Comparison of ENCODE assay signal across 1 fruit fly cellular context in genomic region chrX:21124176-21124575, dm6.
A peak's percentile ranks its signal among the peaks of the same experiment; 100 is the strongest.
TF ChIP-seq lines count a peak whose summit lies in the region.

No protein-coding gene starts in this region.

TF ChIP-seq in whole organism, embryonic, 481 proteins besides CTCF, POLR2A, EP300 and RAD21 (continued from another document and continues in another):
- TF ChIP-seq zen2 (GFP tag; IDR thresholded peaks at IDR 0.05; lab: Robert Waterston, UW; ENCODE audit: partially characterized antibody) (no peak), HmgD (GFP tag; optimal IDR thresholded peaks at IDR 0.05; lab: Kevin White, UChicago) (no peak), CG31365 (tag; optimal IDR thresholded peaks at IDR 0.05; lab: Kevin White, UChicago) (no peak), cas (GFP tag; IDR thresholded peaks at IDR 0.05; lab: Robert Waterston, UW) (no peak), CG10543 (GFP tag; optimal IDR thresholded peaks at IDR 0.05; lab: Kevin White, UChicago) (no peak), HLHmδ (GFP tag; optimal IDR thresholded peaks at IDR 0.05; lab: Kevin White, UChicago) (no peak), amos (GFP tag; IDR thresholded peaks at IDR 0.05; lab: Robert Waterston, UW; ENCODE audit: partially characterized antibody) (no peak), HHEX (GFP tag; optimal IDR thresholded peaks at IDR 0.05; lab: Kevin White, UChicago) (peak; percentile 54), abd-A (tag; optimal IDR thresholded peaks at IDR 0.05; lab: Kevin White, UChicago) (no peak), Sin3A (optimal IDR thresholded peaks at IDR 0.05; lab: Kevin White, UChicago) (no peak), seq (GFP tag; IDR thresholded peaks at IDR 0.05; lab: Robert Waterston, UW) (no peak), CG4707 (GFP tag; optimal IDR thresholded peaks at IDR 0.05; lab: Kevin White, UChicago) (no peak), luna (GFP tag; optimal IDR thresholded peaks at IDR 0.05; lab: Kevin White, UChicago) (peak; percentile 7), CG4854 (GFP tag; optimal IDR thresholded peaks at IDR 0.05; lab: Kevin White, UChicago) (peak; percentile 41), HmgZ (tag; optimal IDR thresholded peaks at IDR 0.05; lab: Kevin White, UChicago) (peak; percentile 20), gt (GFP tag; IDR thresholded peaks at IDR 0.05; lab: Robert Waterston, UW) (no peak), CG2202 (tag; optimal IDR thresholded peaks at IDR 0.05; lab: Kevin White, UChicago) (peak; percentile 48), CG10431 (GFP tag; optimal IDR thresholded peaks at IDR 0.05; lab: Kevin White, UChicago) (no peak), Ada2b (GFP tag; IDR thresholded peaks at IDR 0.05; lab: Robert Waterston, UW) (peak; percentile 57), CG16779 (GFP tag; IDR thresholded peaks at IDR 0.05; lab: Robert Waterston, UW) (no peak), CG3281 (GFP tag; optimal IDR thresholded peaks at IDR 0.05; lab: Kevin White, UChicago) (peak; percentile 66), cwo (GFP tag; optimal IDR thresholded peaks at IDR 0.05; lab: Kevin White, UChicago) (peak; percentile 60), CG14710 (tag; optimal IDR thresholded peaks at IDR 0.05; lab: Kevin White, UChicago) (no peak), Ets97D (GFP tag; optimal IDR thresholded peaks at IDR 0.05; lab: Kevin White, UChicago) (no peak), Mad (GFP tag; optimal IDR thresholded peaks at IDR 0.05; lab: Kevin White, UChicago) (peak; percentile 42), Hmr (GFP tag; optimal IDR thresholded peaks at IDR 0.05; lab: Kevin White, UChicago) (peak; percentile 65), CG16813 (GFP tag; IDR thresholded peaks at IDR 0.05; lab: Robert Waterston, UW; ENCODE audit: partially characterized antibody) (no peak), hbn (GFP tag; IDR thresholded peaks at IDR 0.05; lab: Robert Waterston, UW; ENCODE audit: partially characterized antibody) (no peak), CG9876 (GFP tag; optimal IDR thresholded peaks at IDR 0.05; lab: Kevin White, UChicago) (no peak), Scr (GFP tag; IDR thresholded peaks at IDR 0.05; lab: Robert Waterston, UW; ENCODE audit: partially characterized antibody) (no peak), CG2116 (GFP tag; optimal IDR thresholded peaks at IDR 0.05; lab: Kevin White, UChicago) (peak; percentile 30), pum (GFP tag; optimal IDR thresholded peaks at IDR 0.05; lab: Kevin White, UChicago) (peak; percentile 31), ap (GFP tag; IDR thresholded peaks at IDR 0.05; lab: Robert Waterston, UW) (0 out of 2 replicates have a peak, but pooled peaks have one; percentile 46), lilli (GFP tag; optimal IDR thresholded peaks at IDR 0.05; lab: Kevin White, UChicago) (peak; percentile 76), pita (GFP tag; optimal IDR thresholded peaks at IDR 0.05; lab: Kevin White, UChicago) (no peak), Lpt (GFP tag; optimal IDR thresholded peaks at IDR 0.05; lab: Kevin White, UChicago) (no peak), CG15011 (GFP tag; optimal IDR thresholded peaks at IDR 0.05; lab: Kevin White, UChicago) (peak; percentile 27), Bteb2 (GFP tag; optimal IDR thresholded peaks at IDR 0.05; lab: Kevin White, UChicago) (peak; percentile 30), Deaf1 (tag; optimal IDR thresholded peaks at IDR 0.05; lab: Kevin White, UChicago) (peak; percentile 19), zf30C (GFP tag; optimal IDR thresholded peaks at IDR 0.05; lab: Kevin White, UChicago) (peak; percentile 58), chif (GFP tag; optimal IDR thresholded peaks at IDR 0.05; lab: Kevin White, UChicago) (peak; percentile 53 to 61), CG7786 (GFP tag; optimal IDR thresholded peaks at IDR 0.05; lab: Kevin White, UChicago) (peak; percentile 18), CG11696 (GFP tag; IDR thresholded peaks at IDR 0.05; lab: Robert Waterston, UW) (0 out of 2 replicates have a peak, but pooled peaks have one; percentile 27), bbx (GFP tag; IDR thresholded peaks at IDR 0.05; lab: Robert Waterston, UW; ENCODE audit: partially characterized antibody) (no peak), disco-r (GFP tag; optimal IDR thresholded peaks at IDR 0.05; lab: Kevin White, UChicago) (no peak), esg (GFP tag; conservative IDR thresholded peaks at IDR 0.05; lab: Robert Waterston, UW) (peak; percentile 62), usp (GFP tag; optimal IDR thresholded peaks at IDR 0.05; lab: Kevin White, UChicago) (no peak), Stat92E (GFP tag; optimal IDR thresholded peaks at IDR 0.05; lab: Kevin White, UChicago) (no peak), gce (GFP tag; IDR thresholded peaks at IDR 0.05; lab: Robert Waterston, UW) (peak; percentile 51; the same call in 1 of the 3 replicates), Ssrp (tag; optimal IDR thresholded peaks at IDR 0.05; lab: Kevin White, UChicago) (peak; percentile 68), grn (GFP tag; optimal IDR thresholded peaks at IDR 0.05; lab: Kevin White, UChicago) (no peak), Fer2 (tag; optimal IDR thresholded peaks at IDR 0.05; lab: Kevin White, UChicago) (peak; percentile 7), CG14050 (GFP tag; IDR thresholded peaks at IDR 0.05; lab: Robert Waterston, UW) (peak; percentile 37; the same call in 2 of the 3 replicates), CG8388 (GFP tag; optimal IDR thresholded peaks at IDR 0.05; lab: Kevin White, UChicago) (peak; percentile 78), Mrtf (GFP tag; IDR thresholded peaks at IDR 0.05; lab: Robert Waterston, UW) (peak; percentile 24; the same call in 1 of the 3 replicates), ara (GFP tag; IDR thresholded peaks at IDR 0.05; lab: Robert Waterston, UW) (peak; percentile 68), fru (optimal IDR thresholded peaks at IDR 0.05; lab: Kevin White, UChicago) (no peak), Dp (GFP tag; optimal IDR thresholded peaks at IDR 0.05; lab: Kevin White, UChicago) (no peak), pzg (GFP tag; optimal IDR thresholded peaks at IDR 0.05; lab: Kevin White, UChicago) (no peak), slbo (GFP tag; IDR thresholded peaks at IDR 0.05; lab: Robert Waterston, UW) (peak; percentile 73), CG7987 (GFP tag; optimal IDR thresholded peaks at IDR 0.05; lab: Kevin White, UChicago) (no peak), D (optimal IDR thresholded peaks at IDR 0.05; lab: Kevin White, UChicago) (no peak), D (GFP tag; optimal IDR thresholded peaks at IDR 0.05; lab: Kevin White, UChicago) (peak; percentile 58), mld (GFP tag; IDR thresholded peaks at IDR 0.05; lab: Robert Waterston, UW; ENCODE audit: partially characterized antibody) (no peak), Tbp (GFP tag; optimal IDR thresholded peaks at IDR 0.05; lab: Kevin White, UChicago) (no peak), peb (GFP tag; IDR thresholded peaks at IDR 0.05; lab: Robert Waterston, UW) (no peak), grau (tag; optimal IDR thresholded peaks at IDR 0.05; lab: Kevin White, UChicago) (peak; percentile 77), gsb (GFP tag; IDR thresholded peaks at IDR 0.05; lab: Robert Waterston, UW) (0 out of 2 replicates have a peak, but pooled peaks have one; percentile 34), ato (GFP tag; IDR thresholded peaks at IDR 0.05; lab: Robert Waterston, UW; ENCODE audit: partially characterized antibody) (no peak), bsh (GFP tag; optimal IDR thresholded peaks at IDR 0.05; lab: Kevin White, UChicago) (peak; percentile 10 to 82), klu (GFP tag; IDR thresholded peaks at IDR 0.05; lab: Robert Waterston, UW) (peak; percentile 39; the same call in 1 of the 2 replicates), dan (GFP tag; IDR thresholded peaks at IDR 0.05; lab: Robert Waterston, UW) (no peak), CG34224 (GFP tag; IDR thresholded peaks at IDR 0.05; lab: Robert Waterston, UW; ENCODE audit: partially characterized antibody) (no peak), CG14965 (GFP tag; optimal IDR thresholded peaks at IDR 0.05; lab: Kevin White, UChicago; ENCODE audit: borderline replicate concordance) (no peak), Adf1 (GFP tag; IDR thresholded peaks at IDR 0.05; lab: Robert Waterston, UW) (no peak), Myb (GFP tag; optimal IDR thresholded peaks at IDR 0.05; lab: Kevin White, UChicago) (no peak), fd102C (GFP tag; optimal IDR thresholded peaks at IDR 0.05; lab: Kevin White, UChicago) (no peak), dmrt99B (tag; optimal IDR thresholded peaks at IDR 0.05; lab: Kevin White, UChicago) (peak; percentile 79), CG10274 (GFP tag; optimal IDR thresholded peaks at IDR 0.05; lab: Kevin White, UChicago) (peak; percentile 18), CG17612 (GFP tag; IDR thresholded peaks at IDR 0.05; lab: Robert Waterston, UW) (peak; percentile 51; the same call in 1 of the 2 replicates), jumu (GFP tag; optimal IDR thresholded peaks at IDR 0.05; lab: Kevin White, UChicago) (peak; percentile 26), CG32772 (GFP tag; IDR thresholded peaks at IDR 0.05; lab: Robert Waterston, UW) (peak; percentile 55), lbe (GFP tag; optimal IDR thresholded peaks at IDR 0.05; lab: Kevin White, UChicago) (peak; percentile 79), Gug (GFP tag; IDR thresholded peaks at IDR 0.05; lab: Robert Waterston, UW) (peak; percentile 38; the same call in 2 of the 4 replicates), CG6175 (GFP tag; IDR thresholded peaks at IDR 0.05; lab: Robert Waterston, UW) (0 out of 3 replicates have a peak, but pooled peaks have one; percentile 18), pfk (GFP tag; optimal IDR thresholded peaks at IDR 0.05; lab: Kevin White, UChicago) (no peak), CG13424 (tag; optimal IDR thresholded peaks at IDR 0.05; lab: Kevin White, UChicago) (peak; percentile 74), crp (GFP tag; optimal IDR thresholded peaks at IDR 0.05; lab: Kevin White, UChicago) (peak in 1 of 2 experiments; percentile 43), Fer3 (tag; optimal IDR thresholded peaks at IDR 0.05; lab: Kevin White, UChicago) (peak; percentile 64), CG10321 (GFP tag; IDR thresholded peaks at IDR 0.05; lab: Robert Waterston, UW) (no peak), gem (tag; optimal IDR thresholded peaks at IDR 0.05; lab: Kevin White, UChicago) (peak; percentile 89), CG1832 (GFP tag; optimal IDR thresholded peaks at IDR 0.05; lab: Kevin White, UChicago) (no peak), Atf-2 (GFP tag; optimal IDR thresholded peaks at IDR 0.05; lab: Kevin White, UChicago) (peak; percentile 7), CG18619 (GFP tag; optimal IDR thresholded peaks at IDR 0.05; lab: Kevin White, UChicago) (peak; percentile 56), CG12659 (GFP tag; optimal IDR thresholded peaks at IDR 0.05; lab: Kevin White, UChicago) (peak; percentile 53), Abd-B (GFP tag; optimal IDR thresholded peaks at IDR 0.05; lab: Kevin White, UChicago) (peak; percentile 59), E2f1 (GFP tag; IDR thresholded peaks at IDR 0.05; lab: Robert Waterston, UW) (peak; percentile 69), crol (GFP tag; IDR thresholded peaks at IDR 0.05; lab: Robert Waterston, UW) (no peak), CG4820 (GFP tag; optimal IDR thresholded peaks at IDR 0.05; lab: Kevin White, UChicago) (peak; percentile 50), CG6683 (GFP tag; optimal IDR thresholded peaks at IDR 0.05; lab: Kevin White, UChicago) (no peak), gfzf (GFP tag; optimal IDR thresholded peaks at IDR 0.05; lab: Kevin White, UChicago) (no peak), Hr39 (optimal IDR thresholded peaks at IDR 0.05; lab: Kevin White, UChicago) (no peak), Side (GFP tag; optimal IDR thresholded peaks at IDR 0.05; lab: Kevin White, UChicago) (peak; percentile 12), CG15269 (tag; optimal IDR thresholded peaks at IDR 0.05; lab: Kevin White, UChicago) (peak; percentile 79), Oli (tag; optimal IDR thresholded peaks at IDR 0.05; lab: Kevin White, UChicago) (peak; percentile 80), CG10209 (GFP tag; optimal IDR thresholded peaks at IDR 0.05; lab: Kevin White, UChicago) (peak; percentile 55), Meics (GFP tag; optimal IDR thresholded peaks at IDR 0.05; lab: Kevin White, UChicago) (peak; percentile 65), CG9932 (GFP tag; IDR thresholded peaks at IDR 0.05; lab: Robert Waterston, UW) (peak; percentile 64), CG18476 (GFP tag; optimal IDR thresholded peaks at IDR 0.05; lab: Kevin White, UChicago) (peak; percentile 41), CG4404 (GFP tag; IDR thresholded peaks at IDR 0.05; lab: Robert Waterston, UW) (peak; percentile 44), CG33557 (GFP tag; optimal IDR thresholded peaks at IDR 0.05; lab: Kevin White, UChicago) (no peak), kah (GFP tag; optimal IDR thresholded peaks at IDR 0.05; lab: Kevin White, UChicago) (peak; percentile 7), jigr1 (GFP tag; IDR thresholded peaks at IDR 0.05; lab: Robert Waterston, UW) (no peak), ftz-f1 (GFP tag; optimal IDR thresholded peaks at IDR 0.05; lab: Kevin White, UChicago) (no peak), CG12299 (tag; optimal IDR thresholded peaks at IDR 0.05; lab: Kevin White, UChicago) (peak; percentile 43), odd (GFP tag; optimal IDR thresholded peaks at IDR 0.05; lab: Kevin White, UChicago) (peak; percentile 53), CG10366 (GFP tag; IDR thresholded peaks at IDR 0.05; lab: Robert Waterston, UW) (peak; percentile 48; the same call in 1 of the 2 replicates), B-H2 (GFP tag; optimal IDR thresholded peaks at IDR 0.05; lab: Kevin White, UChicago) (no peak), CG13894 (tag; optimal IDR thresholded peaks at IDR 0.05; lab: Kevin White, UChicago) (no peak), Drgx (GFP tag; IDR thresholded peaks at IDR 0.05; lab: Robert Waterston, UW) (peak; percentile 76), br (optimal IDR thresholded peaks at IDR 0.05; lab: Kevin White, UChicago) (no peak), CG42726 (GFP tag; IDR thresholded peaks at IDR 0.05; lab: Robert Waterston, UW; ENCODE audit: partially characterized antibody) (no peak), Mes4 (GFP tag; optimal IDR thresholded peaks at IDR 0.05; lab: Kevin White, UChicago) (no peak), CG17829 (tag; optimal IDR thresholded peaks at IDR 0.05; lab: Kevin White, UChicago) (peak; percentile 79), ac (GFP tag; optimal IDR thresholded peaks at IDR 0.05; lab: Kevin White, UChicago) (no peak), GATAe (GFP tag; conservative IDR thresholded peaks at IDR 0.05; lab: Robert Waterston, UW) (no peak), CG6765 (GFP tag; optimal IDR thresholded peaks at IDR 0.05; lab: Kevin White, UChicago) (no peak), pho (GFP tag; optimal IDR thresholded peaks at IDR 0.05; lab: Kevin White, UChicago) (peak; percentile 25), CG13287 (GFP tag; IDR thresholded peaks at IDR 0.05; lab: Robert Waterston, UW; ENCODE audit: partially characterized antibody) (no peak), CG12071 (GFP tag; optimal IDR thresholded peaks at IDR 0.05; lab: Kevin White, UChicago) (peak; percentile 30), dm (GFP tag; optimal IDR thresholded peaks at IDR 0.05; lab: Kevin White, UChicago) (no peak), CG12155 (GFP tag; optimal IDR thresholded peaks at IDR 0.05; lab: Kevin White, UChicago) (peak; percentile 55)
